Worm (Caenorhabditis elegans) whole organism, midembryonic: Measurements from ENCODE around the gene seu-1.

Experiments used
- T22C8.4 ChIP-seq: fragments of 200-800 bp; sonication (Bioruptor generic); IDR thresholded peaks from 2 replicates; pipeline ENCODE4 v1.3.6; 2022; ENCODE audit warnings: missing genetic modification characterization, missing compliant biosample characterization
- cog-1 ChIP-seq: sonication (generic microtip); optimal IDR thresholded peaks from 2 replicates; lab custom pipeline; 2016; ENCODE audit warnings: missing genetic modification characterization, missing compliant biosample characterization
- flt-1 ChIP-seq: fragments of 200-800 bp; sonication (Bioruptor generic); IDR thresholded peaks from 2 replicates; pipeline ENCODE4 v1.3.6; 2022; ENCODE audit warnings: missing genetic modification characterization, missing compliant biosample characterization
- klf-2 ChIP-seq: fragments of 200-800 bp; sonication (Bioruptor generic); conservative IDR thresholded peaks from 2 replicates; pipeline ENCODE4 v1.3.6; 2022; ENCODE audit warnings: missing genetic modification reagents, missing genetic modification characterization, missing compliant biosample characterization
- med-1 ChIP-seq: sonication (generic microtip); optimal IDR thresholded peaks from 2 replicates; lab custom pipeline; 2017; ENCODE audit warnings: missing genetic modification characterization, mild to moderate bottlenecking, missing compliant biosample characterization, antibody characterized with exemption, missing genetic modification reagents; ENCODE audit not compliant: insufficient read depth
- ref-1 ChIP-seq: fragments of 200-800 bp; sonication (Bioruptor generic); conservative IDR thresholded peaks from 2 replicates; pipeline ENCODE4 v1.3.6; 2022; ENCODE audit warnings: missing genetic modification reagents, missing genetic modification characterization, missing compliant biosample characterization
- tab-1 ChIP-seq: fragments of 200-800 bp; sonication (Bioruptor generic); IDR thresholded peaks from 2 replicates; pipeline ENCODE4 v1.3.6; 2022; ENCODE audit warnings: missing genetic modification characterization, missing compliant biosample characterization
- ztf-23 ChIP-seq: fragments of 200-800 bp; sonication (Bioruptor generic); IDR thresholded peaks from 2 replicates; pipeline ENCODE4 v1.3.6; 2022; ENCODE audit warnings: missing genetic modification reagents, missing genetic modification characterization, missing compliant biosample characterization
- ztf-29 ChIP-seq: fragments of 200-800 bp; sonication (Bioruptor generic); IDR thresholded peaks from 2 replicates; pipeline ENCODE4 v1.3.6; 2022; ENCODE audit warnings: missing genetic modification reagents, missing genetic modification characterization, missing compliant biosample characterization

ce11 chrIV:6323654-6324224 lies 5.7 kb upstream of the seu-1 start, which contains the start of gene sqd-1:
- TF ChIP-seq flt-1 (GFP tag; lab: Robert Waterston, UW) (peak; percentile 78), cog-1 (tag; lab: Kevin White, UChicago) (peak; percentile 60), klf-2 (GFP tag; lab: Robert Waterston, UW) (no peak), ztf-23 (GFP tag; lab: Robert Waterston, UW) (peak; percentile 85), ref-1 (GFP tag; lab: Robert Waterston, UW) (no peak), tab-1 (GFP tag; lab: Robert Waterston, UW) (no peak), T22C8.4 (GFP tag; lab: Robert Waterston, UW) (no peak), ztf-29 (GFP tag; lab: Robert Waterston, UW) (no peak), med-1 (no peak)
